Worm (Caenorhabditis elegans) whole organism, late embryonic: ENCODE results near the gene acbp-4.

Experiments
- ama-1 ChIP-seq: fragments of 150-350 bp; optimal IDR thresholded peaks from 2 replicates; lab custom pipeline; 2014
- ceh-14 ChIP-seq: sonication (generic microtip); optimal IDR thresholded peaks from 2 replicates; lab custom pipeline; 2016; ENCODE audit warnings: missing genotype, missing genetic modification characterization, missing compliant biosample characterization
- hlh-13 ChIP-seq: fragments of 200-800 bp; sonication (Bioruptor generic); optimal IDR thresholded peaks from 2 replicates; lab custom pipeline; 2018; ENCODE audit warnings: mild to moderate bottlenecking, missing genetic modification characterization, missing compliant biosample characterization

DNA sequence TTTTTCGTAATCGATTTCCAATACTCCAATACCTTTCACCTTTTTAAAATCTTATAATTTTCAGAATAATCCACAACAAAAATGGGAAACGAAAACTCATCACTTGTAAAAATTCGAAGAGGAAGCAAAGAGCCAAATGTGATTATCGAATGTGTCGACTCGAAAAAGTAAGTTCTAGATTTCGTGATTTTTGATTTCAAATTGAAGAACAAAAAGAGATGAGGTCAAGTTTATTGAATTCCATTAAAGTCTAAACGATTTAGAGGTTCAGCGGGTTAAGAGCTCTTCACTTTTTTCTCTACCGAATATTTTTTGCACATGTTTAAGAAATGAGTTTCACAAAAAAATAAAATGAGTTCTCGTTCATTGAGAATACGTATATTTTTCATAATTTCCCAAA lies 50.0 kb downstream of the acbp-4 start, which contains the start of gene B0361.4:
- no peak for TF ChIP-seq ceh-14 (tag; lab: Kevin White, UChicago)
- TF ChIP-seq ama-1 (lab: Kevin White, UChicago): no peak
- TF ChIP-seq hlh-13 (GFP tag; lab: Kevin White, UChicago): no peak
